Worm (Caenorhabditis elegans) whole organism, late embryonic: ENCODE results near the gene F46C5.6.

Experiments
- ceh-45 ChIP-seq: fragments of 200-800 bp; sonication (Bioruptor generic); IDR thresholded peaks from 2 replicates; pipeline ENCODE4 v1.3.6; 2022; ENCODE audit warnings: missing genetic modification reagents, missing genetic modification characterization, missing compliant biosample characterization
- dmd-4 ChIP-seq: sonication (generic microtip); optimal IDR thresholded peaks from 2 replicates; lab custom pipeline; 2016; ENCODE audit warnings: borderline replicate concordance, missing genetic modification characterization, missing compliant biosample characterization

- TF ChIP-seq ceh-45 (GFP tag; lab: Robert Waterston, UW) (no peak), dmd-4 (tag; lab: Kevin White, UChicago) (no peak)
Observed at ce11 chrII:8813659-8814058, 30.7 kb downstream of the F46C5.6 start.
